Worm (Caenorhabditis elegans): ENCODE results near the gene R13A1.10.

R13A1.10 gene

DNA sequence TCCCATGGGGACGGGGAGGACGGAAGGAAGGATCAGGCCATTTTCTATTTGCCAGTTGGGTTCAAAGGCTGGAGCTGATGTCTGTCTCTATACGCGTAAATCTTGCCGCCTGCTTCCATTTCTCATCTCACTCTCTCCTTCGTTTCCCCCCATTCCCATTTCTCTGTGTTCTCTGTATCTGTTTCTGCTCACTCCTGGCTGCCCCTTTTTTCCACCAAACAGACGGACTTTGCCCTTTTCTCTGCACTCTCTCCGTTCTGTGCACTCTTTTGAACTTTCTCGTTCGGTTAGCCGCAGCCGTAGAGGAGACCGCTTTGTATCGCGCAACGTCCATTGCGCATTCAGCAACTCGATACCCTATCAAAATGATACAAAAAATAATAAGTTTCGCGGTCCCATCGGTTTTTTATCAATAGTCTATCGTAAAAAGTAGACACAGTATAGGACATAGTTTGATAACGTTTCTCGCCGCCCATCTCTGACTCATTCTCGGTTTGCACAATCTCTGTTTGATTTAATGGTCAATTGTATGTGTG lies 8.5 kb upstream of the R13A1.10 start (continued):
- TF ChIP-seq nhr-10 (tag; optimal IDR thresholded peaks at IDR 0.05) = no peak
- peak; percentile 46; the same call in 1 of the 2 replicates for TF ChIP-seq lin-1 (GFP tag; IDR thresholded peaks at IDR 0.05)
- no peak for TF ChIP-seq unc-39 (tag; optimal IDR thresholded peaks at IDR 0.05)
- no peak for TF ChIP-seq spr-1 (tag; optimal IDR thresholded peaks at IDR 0.05)
- peak; percentile 9 to 56 for TF ChIP-seq lsy-2 (tag; optimal IDR thresholded peaks at IDR 0.05)
- TF ChIP-seq nhr-77 (tag; optimal IDR thresholded peaks at IDR 0.05) = no peak
- no peak for TF ChIP-seq nhr-111 (GFP tag; optimal IDR thresholded peaks at IDR 0.05)
- no peak for TF ChIP-seq ama-1 (optimal IDR thresholded peaks at IDR 0.05)
- no peak for TF ChIP-seq T20F7.1 (GFP tag; optimal IDR thresholded peaks at IDR 0.05)
- no peak for TF ChIP-seq zag-1 (tag; optimal IDR thresholded peaks at IDR 0.05)

DNA sequence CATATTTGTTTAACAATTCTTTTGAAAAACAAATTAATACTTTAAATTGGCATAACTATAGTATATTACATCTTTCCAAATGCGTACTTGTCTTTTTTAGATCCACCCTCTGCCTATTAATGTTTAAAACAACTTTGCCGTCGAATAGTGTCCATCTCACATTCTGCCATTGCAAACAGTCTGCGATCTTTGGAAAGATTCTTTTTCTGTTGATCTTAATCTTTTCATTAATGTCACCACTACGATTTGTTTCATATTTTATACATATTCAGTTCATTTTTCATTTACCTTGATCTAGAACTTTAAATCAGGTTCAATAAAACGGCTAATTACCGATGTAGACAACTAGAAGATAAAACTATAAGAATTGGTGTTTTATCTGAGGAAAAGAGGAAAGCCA lies 7.7 kb upstream of the R13A1.10 start:
- TF ChIP-seq aha-1 (tag) (peak; percentile 42), dmd-9 (GFP tag; IDR thresholded peaks at IDR 0.05) (no peak)

DNA sequence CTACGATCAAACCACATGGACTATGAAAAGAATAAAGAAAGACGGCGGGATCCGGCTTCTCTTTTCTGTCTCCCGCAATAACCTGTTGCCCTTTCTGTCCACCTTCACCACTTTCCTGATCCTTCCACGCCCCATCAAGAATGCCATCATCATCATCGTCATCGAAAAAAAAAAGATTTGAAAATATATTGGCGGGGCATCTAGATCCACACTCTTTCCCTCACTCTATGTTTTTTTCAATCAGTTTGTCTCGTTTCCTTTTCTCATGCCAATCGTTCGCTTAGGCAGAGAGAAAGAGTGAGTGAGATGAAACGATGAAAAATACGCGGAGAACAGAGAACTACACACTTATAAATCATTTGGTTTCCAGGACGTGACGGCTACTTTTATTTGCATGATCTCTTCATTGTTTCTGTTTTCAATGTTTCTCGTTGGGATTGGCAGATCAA lies 6.6 kb upstream of the R13A1.10 start:
- TF ChIP-seq madf-5 (GFP tag; IDR thresholded peaks at IDR 0.05) = no peak
- TF ChIP-seq daf-16 (GFP tag; optimal IDR thresholded peaks at IDR 0.05) = peak in 1 of 2 experiments; percentile 52
- no peak for TF ChIP-seq daf-16 (tag; optimal IDR thresholded peaks at IDR 0.05)
- TF ChIP-seq mdl-1 (tag; optimal IDR thresholded peaks at IDR 0.05) = peak in 1 of 2 experiments; percentile 30
- no peak for TF ChIP-seq lim-7 (GFP tag; IDR thresholded peaks at IDR 0.05)
- TF ChIP-seq lsy-2 (tag; optimal IDR thresholded peaks at IDR 0.05) = no peak
- no peak for TF ChIP-seq dpl-1 (GFP tag; optimal IDR thresholded peaks at IDR 0.05)
- TF ChIP-seq aha-1 (tag) = peak; percentile 41
- no peak for TF ChIP-seq zag-1 (tag; optimal IDR thresholded peaks at IDR 0.05)
- TF ChIP-seq pqm-1 (tag; optimal IDR thresholded peaks at IDR 0.05) = no peak
- TF ChIP-seq tag-97 (GFP tag; IDR thresholded peaks at IDR 0.05) = no peak
- no peak for TF ChIP-seq saeg-2 (GFP tag; IDR thresholded peaks at IDR 0.05)
- peak in 1 of 2 experiments; percentile 83 for TF ChIP-seq unc-62 (GFP tag; optimal IDR thresholded peaks at IDR 0.05 in 1 of 2)
- TF ChIP-seq unc-62 (tag; optimal IDR thresholded peaks at IDR 0.05) = no peak
- TF ChIP-seq ceh-62 (tag; optimal IDR thresholded peaks at IDR 0.05) = no peak
- TF ChIP-seq nhr-48 (tag; optimal IDR thresholded peaks at IDR 0.05) = peak; percentile 60
- no peak for TF ChIP-seq hlh-30 (tag; optimal IDR thresholded peaks at IDR 0.05; ENCODE audit: insufficient read depth)
- peak; percentile 81 for TF ChIP-seq hlh-11 (tag; optimal IDR thresholded peaks at IDR 0.05)
- no peak for TF ChIP-seq dmd-8 (GFP tag; IDR thresholded peaks at IDR 0.05)
- peak; percentile 42 for TF ChIP-seq nhr-28 (tag; optimal IDR thresholded peaks at IDR 0.05)
- peak; percentile 78 for TF ChIP-seq mxl-3 (GFP tag; optimal IDR thresholded peaks at IDR 0.05)

DNA sequence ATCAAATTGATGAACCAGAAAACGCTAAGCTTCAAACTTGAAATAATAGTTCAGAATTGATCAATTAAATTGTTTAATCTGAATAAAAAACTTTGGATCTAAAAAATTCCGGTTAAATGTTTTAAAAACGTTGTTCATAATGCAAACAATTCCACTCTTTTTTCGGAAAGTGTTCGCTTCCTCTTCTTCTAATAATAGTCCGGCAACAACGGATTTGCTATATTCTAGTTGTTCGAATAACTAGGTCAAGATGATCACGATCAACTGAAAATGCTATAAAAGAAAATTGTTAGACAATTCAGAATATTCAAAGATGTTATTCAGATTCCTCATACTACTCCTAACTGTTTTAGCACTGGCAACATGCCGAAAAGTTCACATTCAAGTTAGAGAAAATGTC lies 4.0 kb upstream of the R13A1.10 start, which contains the start of gene D2024.4:
Gene D2024.4 (plus strand): TSS at position 301 of the 400 bp plus-strand sequence.
- no peak for TF ChIP-seq nhr-41 (GFP tag; IDR thresholded peaks at IDR 0.05)
- no peak for TF ChIP-seq aha-1 (tag)
- no peak for TF ChIP-seq dmd-8 (GFP tag; IDR thresholded peaks at IDR 0.05)
- TF ChIP-seq ceh-44 (GFP tag; IDR thresholded peaks at IDR 0.05) = no peak
- no peak for TF ChIP-seq pqm-1 (tag; optimal IDR thresholded peaks at IDR 0.05)
- no peak for TF ChIP-seq daf-8 (GFP tag; IDR thresholded peaks at IDR 0.05)
- no peak for TF ChIP-seq pha-4 (GFP tag; IDR thresholded peaks at IDR 0.05)
- TF ChIP-seq pha-4 (tag; optimal IDR thresholded peaks at IDR 0.05) = no peak
- no peak for TF ChIP-seq nhr-111 (GFP tag; optimal IDR thresholded peaks at IDR 0.05)
- TF ChIP-seq egl-27 (tag; optimal IDR thresholded peaks at IDR 0.05) = no peak
- no peak for TF ChIP-seq dmd-6 (GFP tag; IDR thresholded peaks at IDR 0.05)
- no peak for TF ChIP-seq nhr-6 (tag; optimal IDR thresholded peaks at IDR 0.05)
- no peak for TF ChIP-seq ces-1 (GFP tag; optimal IDR thresholded peaks at IDR 0.05)
- no peak for TF ChIP-seq snpc-1.2 (GFP tag; IDR thresholded peaks at IDR 0.05)
- no peak for TF ChIP-seq ztf-7 (tag; optimal IDR thresholded peaks at IDR 0.05)
- no peak for TF ChIP-seq lin-1 (GFP tag; IDR thresholded peaks at IDR 0.05)
- no peak for TF ChIP-seq lin-39 (tag; optimal IDR thresholded peaks at IDR 0.05)
- TF ChIP-seq zfp-3 (GFP tag; conservative IDR thresholded peaks at IDR 0.05) = no peak
- TF ChIP-seq skn-1 (tag; optimal IDR thresholded peaks at IDR 0.05) = no peak
- no peak for TF ChIP-seq hlh-11 (tag; optimal IDR thresholded peaks at IDR 0.05)
